Fruit fly (Drosophila melanogaster) whole organism, wandering third instar larva: ENCODE data around the gene obst-E.

Experiments used
- GATAd ChIP-seq: sonication (Bioruptor generic); optimal IDR thresholded peaks from 2 replicates; lab custom pipeline; 2016; ENCODE audit warnings: missing biosample characterization, missing genetic modification characterization
- Hr83 ChIP-seq: fragments of 200-300 bp; sonication (Bioruptor generic); optimal IDR thresholded peaks from 2 replicates; lab custom pipeline; 2016; ENCODE audit warnings: missing biosample characterization, mild to moderate bottlenecking, missing genetic modification characterization, moderate library complexity; ENCODE audit not compliant: poor library complexity, severe bottlenecking
- N ChIP-seq: fragments of >200 bp; optimal IDR thresholded peaks from 2 replicates; lab custom pipeline; 2018; ENCODE audit warnings: missing biosample characterization, missing external identifiers, missing genetic modification characterization
- Sp1 ChIP-seq: fragments of 200-800 bp; sonication (Bioruptor generic); optimal IDR thresholded peaks from 3 replicates; lab custom pipeline; 2019; ENCODE audit warnings: missing biosample characterization, mild to moderate bottlenecking, missing genetic modification characterization, moderate library complexity
- dl ChIP-seq, 2 experiments: fragments of 175-275, 200-275 bp in 1 of 2; fragments of 200-275 bp in 1 of 2; sonication (Bioruptor generic); optimal IDR thresholded peaks; lab custom pipeline; 2018; ENCODE audit warnings: mild to moderate bottlenecking in 2 of 2, missing biosample characterization in 2 of 2, missing genetic modification characterization in 2 of 2, moderate library complexity in 2 of 2; ENCODE audit not compliant: partially characterized antibody in 2 of 2, insufficient read depth in 1 of 2
- sage ChIP-seq: fragments of 200-800 bp; sonication (Bioruptor generic); optimal IDR thresholded peaks from 2 replicates; lab custom pipeline; 2016; ENCODE audit warnings: missing biosample characterization, mild to moderate bottlenecking, missing genetic modification characterization

dm6 chr2L:5745857-5746256 is 20.1 kb downstream of the obst-E start, which contains the start of gene CG11029:
- no peak for TF ChIP-seq Hr83 (GFP tag; lab: Kevin White, UChicago)
- no peak for TF ChIP-seq sage (GFP tag; lab: Kevin White, UChicago)
- TF ChIP-seq GATAd (GFP tag; lab: Kevin White, UChicago), result no peak
- no peak for TF ChIP-seq dl (GFP tag; optimal IDR thresholded peaks at IDR 0.05; lab: Kevin White, UChicago; ENCODE audit: insufficient read depth in 1 of 2, partially characterized antibody in 2 of 2)
- TF ChIP-seq N (GFP tag; lab: Kevin White, UChicago), result no peak
- TF ChIP-seq Sp1 (GFP tag; lab: Kevin White, UChicago), result no peak
